Fruit fly (Drosophila melanogaster) whole organism, pupa: ENCODE results near the gene CG4101.

Source experiments
- CG10348 ChIP-seq: fragments of 200-800 bp; sonication (Bioruptor generic); IDR thresholded peaks from 2 replicates; pipeline ENCODE4 v1.3.6; 2022; ENCODE audit warnings: missing biosample characterization, missing genetic modification characterization
- CG12605 ChIP-seq: fragments of 200-800 bp; sonication (Bioruptor generic); IDR thresholded peaks from 2 replicates; pipeline ENCODE4 v1.3.6; 2022; ENCODE audit warnings: missing biosample characterization, missing genetic modification characterization
- CG13204 ChIP-seq: fragments of 200-800 bp; sonication (Bioruptor generic); optimal IDR thresholded peaks from 2 replicates; lab custom pipeline; 2018; ENCODE audit warnings: missing biosample characterization, mild to moderate bottlenecking, missing genetic modification characterization, moderate library complexity
- CG14655 ChIP-seq: fragments of 200-800 bp; sonication (Bioruptor generic); optimal IDR thresholded peaks from 3 replicates; lab custom pipeline; 2017; ENCODE audit warnings: mild to moderate bottlenecking, missing biosample characterization, missing genetic modification reagents, missing genetic modification characterization
- CG15710 ChIP-seq: fragments of 200-800 bp; sonication (Bioruptor generic); optimal IDR thresholded peaks from 2 replicates; lab custom pipeline; 2018; ENCODE audit warnings: missing biosample characterization, mild to moderate bottlenecking, missing genetic modification characterization, moderate library complexity
- CG17806 ChIP-seq: fragments of 200-800 bp; sonication (Bioruptor generic); optimal IDR thresholded peaks from 2 replicates; lab custom pipeline; 2018; ENCODE audit warnings: missing biosample characterization, mild to moderate bottlenecking, missing genetic modification characterization, moderate library complexity
- CG32121 ChIP-seq: fragments of 200-800 bp; sonication (Bioruptor generic); IDR thresholded peaks from 2 replicates; pipeline ENCODE4 v1.3.6; 2022; ENCODE audit warnings: missing biosample characterization, missing genetic modification characterization
- CG34367 ChIP-seq: fragments of 200-800 bp; sonication (Bioruptor generic); optimal IDR thresholded peaks from 2 replicates; lab custom pipeline; 2018; ENCODE audit warnings: missing biosample characterization, mild to moderate bottlenecking, missing genetic modification characterization
- CG4496 ChIP-seq: fragments of 200-800 bp; sonication (Bioruptor generic); IDR thresholded peaks from 3 replicates; pipeline ENCODE4 v1.3.6; 2022; ENCODE audit warnings: missing biosample characterization, missing genetic modification characterization
- CG8159 ChIP-seq: fragments of 200-800 bp; sonication (Bioruptor generic); optimal IDR thresholded peaks from 3 replicates; lab custom pipeline; 2018; ENCODE audit warnings: missing biosample characterization, mild to moderate bottlenecking, missing genetic modification characterization, moderate library complexity
- CG8301 ChIP-seq: fragments of 200-800 bp; sonication (Bioruptor generic); optimal IDR thresholded peaks from 2 replicates; lab custom pipeline; 2018; ENCODE audit warnings: missing biosample characterization, mild to moderate bottlenecking, missing genetic modification characterization
- CG9948 ChIP-seq: fragments of 200-800 bp; sonication (Bioruptor generic); optimal IDR thresholded peaks from 2 replicates; lab custom pipeline; 2018; ENCODE audit warnings: missing biosample characterization, mild to moderate bottlenecking, missing genetic modification characterization, moderate library complexity
- D1 ChIP-seq: fragments of 200-800 bp; sonication (Bioruptor generic); optimal IDR thresholded peaks from 2 replicates; lab custom pipeline; 2018; ENCODE audit warnings: missing biosample characterization, mild to moderate bottlenecking, missing genetic modification characterization, moderate library complexity
- EcR ChIP-seq: fragments of 200-800 bp; sonication (Bioruptor generic); optimal IDR thresholded peaks from 3 replicates; lab custom pipeline; 2019; ENCODE audit warnings: missing biosample characterization, missing genetic modification characterization, mild to moderate bottlenecking, moderate library complexity, missing genetic modification reagents
- Ets98B ChIP-seq: fragments of 200-800 bp; sonication (Bioruptor generic); IDR thresholded peaks from 2 replicates; pipeline ENCODE4 v1.3.6; 2022; ENCODE audit warnings: missing biosample characterization, missing genetic modification characterization
- Pif1A ChIP-seq: fragments of 200-800 bp; sonication (Bioruptor generic); optimal IDR thresholded peaks from 3 replicates; lab custom pipeline; 2016; ENCODE audit warnings: missing biosample characterization, missing genetic modification characterization
- Pif1B ChIP-seq: fragments of 200-800 bp; sonication (Bioruptor generic); optimal IDR thresholded peaks from 3 replicates; lab custom pipeline; 2016; ENCODE audit warnings: missing biosample characterization, missing genetic modification characterization
- Snoo ChIP-seq: fragments of 200-800 bp; sonication (Bioruptor generic); optimal IDR thresholded peaks from 3 replicates; lab custom pipeline; 2017; ENCODE audit warnings: missing biosample characterization, mild to moderate bottlenecking, missing genetic modification characterization, inconsistent platforms
- fd96Ca ChIP-seq: fragments of 200-800 bp; sonication (Bioruptor generic); IDR thresholded peaks from 3 replicates; pipeline ENCODE4 v1.3.6; 2022; ENCODE audit warnings: missing biosample characterization, missing genetic modification characterization
- gl ChIP-seq: fragments of 200-800 bp; sonication (Bioruptor generic); optimal IDR thresholded peaks from 2 replicates; lab custom pipeline; 2018; ENCODE audit warnings: missing biosample characterization, mild to moderate bottlenecking, missing genetic modification characterization
- rn ChIP-seq: fragments of 200-800 bp; sonication (Bioruptor generic); IDR thresholded peaks from 2 replicates; pipeline ENCODE4 v1.3.6; 2022; ENCODE audit warnings: missing biosample characterization, missing genetic modification characterization

CG4101 gene

dm6 chr3L:16582678-16583315 is 29.5 kb upstream of the CG4101 start, which contains the start of gene Rpn12:
Gene Rpn12 (plus strand): TSS chr3L:16583028.
- TF ChIP-seq CG9948 (tag; lab: Kevin White, UChicago) (no peak), CG17806 (tag; lab: Kevin White, UChicago) (no peak), Snoo (peak; percentile 12), CG15710 (tag; lab: Kevin White, UChicago) (peak; percentile 24), Pif1A (no peak), CG34367 (tag; lab: Kevin White, UChicago) (no peak), CG12605 (GFP tag; lab: Robert Waterston, UW) (no peak), CG32121 (GFP tag; lab: Robert Waterston, UW) (0 out of 2 replicates have a peak, but pooled peaks have one; percentile 20), CG14655 (no peak), D1 (no peak), CG8301 (tag; lab: Kevin White, UChicago) (no peak), fd96Ca (GFP tag; lab: Robert Waterston, UW) (no peak), Ets98B (GFP tag; lab: Robert Waterston, UW) (peak; percentile 32; the same call in 1 of the 2 replicates), rn (no peak), EcR (no peak)

DNA sequence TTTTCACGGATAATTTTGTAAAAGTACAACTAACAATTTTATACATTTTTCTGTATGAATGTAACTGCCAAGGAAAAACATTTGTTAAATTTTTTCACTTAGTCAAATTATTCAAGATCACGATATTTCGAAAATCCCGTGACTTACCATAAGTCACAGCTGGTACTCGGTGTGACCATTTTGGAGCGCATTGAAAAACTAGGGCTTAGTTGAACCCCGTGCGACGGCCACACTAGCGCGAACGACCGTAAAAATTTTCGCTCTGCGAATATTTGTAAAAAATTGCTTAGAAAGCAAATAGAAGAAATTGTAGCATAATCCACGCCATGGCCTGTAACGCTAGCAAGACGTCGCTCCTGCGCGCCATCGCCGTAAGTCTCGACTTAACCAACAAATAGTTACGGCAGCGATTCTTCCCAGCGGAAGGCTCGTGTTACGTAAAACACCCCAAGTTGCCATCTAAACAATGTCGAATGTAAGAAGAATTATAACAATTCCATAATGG is 28.2 kb upstream of the CG4101 start, which contains the start of gene UQCR-C2:
Gene UQCR-C2 (plus strand): TSS at position 51 of the 505 bp plus-strand sequence.
- TF ChIP-seq CG17806 (tag; lab: Kevin White, UChicago) = no peak
- no peak for TF ChIP-seq Ets98B (GFP tag; lab: Robert Waterston, UW)
- TF ChIP-seq CG4496 = peak; percentile 51; the same call in 1 of the 3 replicates
- TF ChIP-seq gl = no peak
- TF ChIP-seq, all 21 proteins: peak for 1

DNA sequence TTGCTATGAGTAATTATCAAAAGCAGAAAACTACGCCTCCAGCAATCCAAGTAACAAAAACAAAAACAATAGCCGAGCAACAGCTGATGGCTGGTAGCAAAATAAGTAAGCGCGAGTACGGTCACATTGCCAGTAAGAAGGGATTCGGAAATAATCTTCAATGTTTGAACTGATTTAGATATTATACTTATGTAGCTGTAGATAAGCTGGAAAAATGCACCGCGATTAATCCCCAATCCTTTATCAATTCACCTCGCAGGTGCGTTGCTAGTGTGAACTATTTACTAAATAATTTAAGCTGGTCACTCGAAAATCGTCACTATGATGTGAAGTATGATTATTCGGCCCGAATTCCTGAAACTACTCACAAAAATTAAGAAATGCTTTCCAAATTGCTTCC is 25.3 kb upstream of the CG4101 start, which contains the start of the genes Syx8 and CG32163:
Gene Syx8 (minus strand): TSS at position 69 of the 400 bp plus-strand sequence.
Gene CG32163 (plus strand): TSS at position 169 of the 400 bp plus-strand sequence.
- no peak for TF ChIP-seq gl
- no peak for TF ChIP-seq rn
- no peak for TF ChIP-seq CG10348 (GFP tag; lab: Robert Waterston, UW)
- no peak for TF ChIP-seq Snoo
- TF ChIP-seq D1 = no peak
- no peak for TF ChIP-seq CG4496
- TF ChIP-seq CG14655 = no peak
- TF ChIP-seq CG17806 (tag; lab: Kevin White, UChicago) = no peak
- TF ChIP-seq CG12605 (GFP tag; lab: Robert Waterston, UW) = no peak
- no peak for TF ChIP-seq Ets98B (GFP tag; lab: Robert Waterston, UW)
- TF ChIP-seq CG8301 (tag; lab: Kevin White, UChicago) = no peak
- no peak for TF ChIP-seq CG32121 (GFP tag; lab: Robert Waterston, UW)
- TF ChIP-seq CG9948 (tag; lab: Kevin White, UChicago) = no peak
- TF ChIP-seq CG13204 = no peak
- TF ChIP-seq Pif1A = no peak
- TF ChIP-seq fd96Ca (GFP tag; lab: Robert Waterston, UW) = no peak
- TF ChIP-seq Pif1B (GFP tag; lab: Kevin White, UChicago) = no peak

DNA sequence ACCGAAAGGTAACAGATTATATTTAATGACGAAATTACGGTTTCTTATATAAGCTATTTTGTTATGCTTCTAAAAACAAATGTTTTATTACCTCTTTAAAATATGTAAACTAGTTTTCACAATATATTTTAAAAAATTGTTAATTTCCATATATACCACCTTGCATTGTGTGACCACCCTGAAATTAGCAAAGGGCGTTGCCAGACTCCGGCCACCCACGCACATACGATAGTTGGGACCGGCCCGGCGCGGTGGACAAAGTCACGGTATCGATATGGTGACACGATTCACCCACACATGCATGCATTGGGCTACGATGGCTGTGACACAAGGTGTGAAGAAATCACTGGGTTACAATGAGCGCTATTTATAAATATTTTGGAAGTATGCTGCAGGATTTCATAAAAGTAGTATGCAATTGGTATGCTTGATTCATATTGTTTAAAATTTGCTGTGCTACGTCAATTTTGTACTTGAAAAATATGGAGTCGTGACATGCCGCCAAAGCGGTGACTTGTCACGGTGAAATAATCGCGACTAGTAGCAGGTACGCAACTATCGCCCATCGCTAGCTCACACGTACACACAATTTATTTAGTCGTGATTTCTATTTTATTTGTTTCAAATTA is 24.2 kb upstream of the CG4101 start:
- TF ChIP-seq D1 = no peak
- peak; percentile 45 for TF ChIP-seq CG15710 (tag; lab: Kevin White, UChicago)
- TF ChIP-seq rn = no peak
- TF ChIP-seq CG9948 (tag; lab: Kevin White, UChicago) = no peak
- TF ChIP-seq Snoo = peak; percentile 8
- TF ChIP-seq CG8301 (tag; lab: Kevin White, UChicago) = no peak
- TF ChIP-seq CG8159 (tag; lab: Kevin White, UChicago) = peak; percentile 45
- TF ChIP-seq fd96Ca (GFP tag; lab: Robert Waterston, UW) = 0 out of 3 replicates have a peak, but pooled peaks have one; percentile 41
- peak; percentile 6 for TF ChIP-seq CG17806 (tag; lab: Kevin White, UChicago)
- TF ChIP-seq CG4496 = peak; percentile 73; the same call in 2 of the 3 replicates
- TF ChIP-seq CG12605 (GFP tag; lab: Robert Waterston, UW) = peak; percentile 49; the same call in 1 of the 2 replicates
- TF ChIP-seq Ets98B (GFP tag; lab: Robert Waterston, UW) = peak; percentile 62
- no peak for TF ChIP-seq CG14655
- peak; percentile 60 for TF ChIP-seq CG32121 (GFP tag; lab: Robert Waterston, UW)
- TF ChIP-seq, all 21 proteins: peak for 9

DNA sequence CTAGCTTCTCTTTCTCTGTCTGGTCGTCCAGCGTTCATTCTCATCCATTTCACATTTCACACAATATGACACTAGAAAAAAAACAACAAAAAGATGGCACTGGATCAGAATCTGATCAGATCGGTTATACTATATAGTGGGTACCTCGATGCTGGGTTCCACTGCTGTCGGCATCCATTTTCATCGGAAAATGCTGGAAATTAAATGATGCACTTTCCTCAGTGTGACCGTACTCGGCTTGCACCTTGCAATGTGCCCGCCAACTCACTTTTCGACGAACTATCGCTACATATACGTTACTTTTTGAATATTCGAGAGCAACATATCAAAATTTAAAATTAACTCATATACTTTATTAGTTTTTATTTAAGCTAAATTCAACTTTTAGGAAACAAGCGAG is 21.4 kb upstream of the CG4101 start, which contains the start of gene tra:
Gene tra (minus strand): TSS at position 191 of the 400 bp plus-strand sequence.
- no peak for TF ChIP-seq D1
- no peak for TF ChIP-seq CG15710 (tag; lab: Kevin White, UChicago)
- TF ChIP-seq Pif1A = no peak
- no peak for TF ChIP-seq CG4496
- no peak for TF ChIP-seq fd96Ca (GFP tag; lab: Robert Waterston, UW)
- no peak for TF ChIP-seq CG8159 (tag; lab: Kevin White, UChicago)
- TF ChIP-seq CG8301 (tag; lab: Kevin White, UChicago) = no peak
- no peak for TF ChIP-seq rn
- no peak for TF ChIP-seq Snoo
- TF ChIP-seq CG13204 = no peak
- no peak for TF ChIP-seq CG34367 (tag; lab: Kevin White, UChicago)
- TF ChIP-seq CG12605 (GFP tag; lab: Robert Waterston, UW) = no peak
